Fruit fly (Drosophila melanogaster) whole organism, embryonic: ENCODE results near the gene CG8319.

Experiments used
- Adf1 ChIP-seq: fragments of 200-800 bp; sonication (Bioruptor generic); IDR thresholded peaks from 2 replicates; pipeline ENCODE4 v1.3.6; 2022; ENCODE audit warnings: missing biosample characterization, missing genetic modification characterization
- Antp ChIP-seq: fragments of 200-800 bp; sonication (Bioruptor generic); optimal IDR thresholded peaks from 3 replicates; lab custom pipeline; 2016; ENCODE audit warnings: missing biosample characterization, missing genetic modification characterization
- Asciz ChIP-seq: fragments of 200-800 bp; sonication (Bioruptor generic); optimal IDR thresholded peaks from 2 replicates; lab custom pipeline; 2017; ENCODE audit warnings: missing biosample characterization, mild to moderate bottlenecking, missing genetic modification characterization, missing genetic modification reagents
- B-H2 ChIP-seq: fragments of 200-800 bp; sonication (Bioruptor generic); optimal IDR thresholded peaks from 2 replicates; lab custom pipeline; 2018; ENCODE audit warnings: missing biosample characterization, mild to moderate bottlenecking, missing genetic modification characterization
- CG10209 ChIP-seq: fragments of 200-800 bp; sonication (Bioruptor generic); optimal IDR thresholded peaks from 3 replicates; lab custom pipeline; 2017; ENCODE audit warnings: missing biosample characterization, mild to moderate bottlenecking, missing genetic modification characterization, missing genetic modification reagents
- CG10565 ChIP-seq: fragments of 200-800 bp; sonication (Bioruptor generic); optimal IDR thresholded peaks from 3 replicates; lab custom pipeline; 2016; ENCODE audit warnings: missing biosample characterization, mild to moderate bottlenecking, missing genetic modification characterization
- CG10959 ChIP-seq: fragments of 200-800 bp; sonication (Bioruptor generic); IDR thresholded peaks from 2 replicates; pipeline ENCODE4 v1.3.6; 2022; ENCODE audit warnings: missing biosample characterization, missing genetic modification characterization
- CG11695 ChIP-seq: fragments of 200-800 bp; sonication (Bioruptor generic); IDR thresholded peaks from 3 replicates; pipeline ENCODE4 v1.3.6; 2022; ENCODE audit warnings: missing biosample characterization, missing genetic modification characterization
- CG12155 ChIP-seq: fragments of 200-800 bp; sonication (Bioruptor generic); optimal IDR thresholded peaks from 3 replicates; lab custom pipeline; 2016; ENCODE audit warnings: missing biosample characterization, missing genetic modification characterization
- CG13894 ChIP-seq: fragments of 200-800 bp; sonication (Bioruptor generic); optimal IDR thresholded peaks from 3 replicates; lab custom pipeline; 2018; ENCODE audit warnings: missing biosample characterization, mild to moderate bottlenecking, missing genetic modification characterization, moderate library complexity
- CG14710 ChIP-seq: fragments of 200-800 bp; sonication (Bioruptor generic); optimal IDR thresholded peaks from 3 replicates; lab custom pipeline; 2019; ENCODE audit warnings: missing biosample characterization, mild to moderate bottlenecking, missing genetic modification characterization, moderate library complexity
- CG14860 ChIP-seq: fragments of 200-800 bp; sonication (Bioruptor generic); IDR thresholded peaks from 3 replicates; pipeline ENCODE4 v1.3.6; 2022; ENCODE audit warnings: missing biosample characterization, missing genetic modification characterization; ENCODE audit not compliant: partially characterized antibody
- CG15601 ChIP-seq: fragments of 200-800 bp; sonication (Bioruptor generic); optimal IDR thresholded peaks from 3 replicates; lab custom pipeline; 2019; ENCODE audit warnings: missing biosample characterization, mild to moderate bottlenecking, missing genetic modification characterization, moderate library complexity
- CG16863 ChIP-seq: fragments of 200-800 bp; sonication (Bioruptor generic); optimal IDR thresholded peaks from 3 replicates; lab custom pipeline; 2016; ENCODE audit warnings: missing biosample characterization, missing genetic modification characterization
- CG1792 ChIP-seq: fragments of 200-800 bp; sonication (Bioruptor generic); optimal IDR thresholded peaks from 2 replicates; lab custom pipeline; 2016; ENCODE audit warnings: missing biosample characterization, missing genetic modification characterization
- CG1832 ChIP-seq: fragments of 200-800 bp; sonication (Bioruptor generic); optimal IDR thresholded peaks from 2 replicates; lab custom pipeline; 2017; ENCODE audit warnings: missing biosample characterization, mild to moderate bottlenecking, missing genetic modification characterization, inconsistent platforms
- CG18619 ChIP-seq: fragments of 200-800 bp; sonication (Bioruptor generic); optimal IDR thresholded peaks from 3 replicates; lab custom pipeline; 2017; ENCODE audit warnings: missing biosample characterization, mild to moderate bottlenecking, missing genetic modification characterization
- CG30403 ChIP-seq: fragments of 200-800 bp; sonication (Bioruptor generic); optimal IDR thresholded peaks from 3 replicates; lab custom pipeline; 2016; ENCODE audit warnings: missing biosample characterization, missing genetic modification characterization
- CG3281 ChIP-seq: fragments of 200-800 bp; sonication (Bioruptor generic); optimal IDR thresholded peaks from 3 replicates; lab custom pipeline; 2017; ENCODE audit warnings: missing biosample characterization, mild to moderate bottlenecking, missing genetic modification characterization
- CG33557 ChIP-seq: fragments of 200-800 bp; sonication (Bioruptor generic); optimal IDR thresholded peaks from 2 replicates; lab custom pipeline; 2019; ENCODE audit warnings: missing biosample characterization, mild to moderate bottlenecking, missing genetic modification characterization, moderate library complexity
- CG3407 ChIP-seq: fragments of 200-800 bp; sonication (Bioruptor generic); optimal IDR thresholded peaks from 2 replicates; lab custom pipeline; 2018; ENCODE audit warnings: missing biosample characterization, mild to moderate bottlenecking, missing genetic modification characterization
- CG43689 ChIP-seq: fragments of 200-800 bp; sonication (Bioruptor generic); IDR thresholded peaks from 2 replicates; pipeline ENCODE4 v1.3.6; 2022; ENCODE audit warnings: missing biosample characterization, missing genetic modification characterization
- CG4820 ChIP-seq: fragments of 200-800 bp; sonication (Bioruptor generic); optimal IDR thresholded peaks from 3 replicates; lab custom pipeline; 2016; ENCODE audit warnings: missing biosample characterization, missing genetic modification characterization
- CG6791 ChIP-seq: fragments of 200-800 bp; sonication (Bioruptor generic); IDR thresholded peaks from 3 replicates; pipeline ENCODE4 v1.3.6; 2022; ENCODE audit warnings: missing biosample characterization, missing genetic modification characterization; ENCODE audit not compliant: partially characterized antibody
- CG7839 ChIP-seq: fragments of 200-800 bp; sonication (Bioruptor generic); optimal IDR thresholded peaks from 3 replicates; lab custom pipeline; 2018; ENCODE audit warnings: missing biosample characterization, mild to moderate bottlenecking, missing genetic modification characterization, moderate library complexity
- CG7963 ChIP-seq: fragments of 200-800 bp; sonication (Bioruptor generic); IDR thresholded peaks from 3 replicates; pipeline ENCODE4 v1.3.6; 2022; ENCODE audit warnings: missing biosample characterization, missing genetic modification characterization; ENCODE audit not compliant: partially characterized antibody
- Dp ChIP-seq: fragments of 200-800 bp; sonication (Bioruptor generic); optimal IDR thresholded peaks from 2 replicates; lab custom pipeline; 2018; ENCODE audit warnings: missing biosample characterization, mild to moderate bottlenecking, missing genetic modification characterization, moderate library complexity
- Max ChIP-seq: fragments of 200-800 bp; sonication (Bioruptor generic); optimal IDR thresholded peaks from 2 replicates; lab custom pipeline; 2016; ENCODE audit warnings: missing biosample characterization, mild to moderate bottlenecking, missing genetic modification characterization
- Nf-YC ChIP-seq: fragments of 200-800 bp; optimal IDR thresholded peaks from 3 replicates; lab custom pipeline; 2019; ENCODE audit warnings: missing biosample characterization, mild to moderate bottlenecking, missing genetic modification characterization, moderate library complexity
- Ptx1 ChIP-seq: fragments of 200-800 bp; sonication (Bioruptor generic); IDR thresholded peaks from 2 replicates; pipeline ENCODE4 v1.3.6; 2022; ENCODE audit warnings: missing biosample characterization, missing genetic modification characterization
- Usf ChIP-seq: fragments of 200-800 bp; sonication (Bioruptor generic); optimal IDR thresholded peaks from 2 replicates; lab custom pipeline; 2017; ENCODE audit warnings: missing genotype, missing biosample characterization, missing genetic modification characterization
- btn ChIP-seq: fragments of 200-800 bp; sonication (Bioruptor generic); optimal IDR thresholded peaks from 2 replicates; lab custom pipeline; 2016; ENCODE audit warnings: missing biosample characterization, missing genetic modification characterization
- chif ChIP-seq, 2 experiments: fragments of 200-800 bp; sonication (Bioruptor generic); optimal IDR thresholded peaks; 3 replicates each; lab custom pipeline; 2016; ENCODE audit warnings: missing biosample characterization in 2 of 2, missing genetic modification characterization in 2 of 2
- crp ChIP-seq, 2 experiments: fragments of 200-800 bp; sonication (Bioruptor generic); optimal IDR thresholded peaks; 2 replicates in 1 of 2; 3 replicates in 1 of 2; lab custom pipeline; 2017; ENCODE audit warnings: missing biosample characterization in 2 of 2, missing genetic modification characterization in 2 of 2, mild to moderate bottlenecking in 1 of 2, moderate library complexity in 1 of 2
- da ChIP-seq: fragments of 200-800 bp; sonication (Bioruptor generic); optimal IDR thresholded peaks from 2 replicates; lab custom pipeline; 2016; ENCODE audit warnings: missing biosample characterization, missing genetic modification characterization
- dan ChIP-seq: fragments of 200-800 bp; sonication (Bioruptor generic); IDR thresholded peaks from 2 replicates; pipeline ENCODE4 v1.3.6; 2022; ENCODE audit warnings: missing biosample characterization, missing genetic modification characterization
- disco-r ChIP-seq: fragments of 200-800 bp; sonication (Bioruptor generic); optimal IDR thresholded peaks from 2 replicates; lab custom pipeline; 2016; ENCODE audit warnings: missing biosample characterization, missing genetic modification characterization
- ems ChIP-seq: fragments of 200-800 bp; sonication (Bioruptor generic); optimal IDR thresholded peaks from 3 replicates; lab custom pipeline; 2016; ENCODE audit warnings: missing biosample characterization, missing genetic modification characterization
- esg ChIP-seq: fragments of 200-800 bp; sonication (Bioruptor generic); conservative IDR thresholded peaks from 2 replicates; pipeline ENCODE4 v1.3.6; 2022; ENCODE audit warnings: missing biosample characterization, missing genetic modification characterization
- ewg ChIP-seq: fragments of 200-800 bp; sonication (Bioruptor generic); optimal IDR thresholded peaks from 3 replicates; lab custom pipeline; 2017; ENCODE audit warnings: mild to moderate bottlenecking, missing biosample characterization, missing genetic modification reagents, missing genetic modification characterization
- gce ChIP-seq: fragments of 200-800 bp; sonication (Bioruptor generic); IDR thresholded peaks from 3 replicates; pipeline ENCODE4 v1.3.6; 2022; ENCODE audit warnings: missing biosample characterization, missing genetic modification characterization
- mirr ChIP-seq: fragments of 200-800 bp; sonication (Bioruptor generic); optimal IDR thresholded peaks from 3 replicates; lab custom pipeline; 2018; ENCODE audit warnings: missing biosample characterization, mild to moderate bottlenecking, missing genetic modification characterization
- pfk ChIP-seq: fragments of 200-800 bp; sonication (Bioruptor generic); optimal IDR thresholded peaks from 2 replicates; lab custom pipeline; 2018; ENCODE audit warnings: missing biosample characterization, mild to moderate bottlenecking, missing genetic modification characterization, moderate library complexity
- phol ChIP-seq: fragments of 200-800 bp; sonication (Bioruptor generic); optimal IDR thresholded peaks from 3 replicates; lab custom pipeline; 2018; ENCODE audit warnings: missing biosample characterization, mild to moderate bottlenecking, missing genetic modification characterization, moderate library complexity
- prd ChIP-seq, 3 experiments: fragments of >200 bp in 2 of 3; fragments of 200-800 bp in 1 of 3; sonication (Bioruptor generic) in 1 of 3; optimal IDR thresholded peaks in 2 of 3; IDR thresholded peaks in 1 of 3; 2 replicates in 2 of 3; 3 replicates in 1 of 3; pipeline versions ENCODE4 v1.3.6 to Lab custom; 2017 to 2022; ENCODE audit warnings: missing biosample characterization in 1 of 3, missing genetic modification characterization in 1 of 3
- rib ChIP-seq: fragments of 200-800 bp; sonication (Bioruptor generic); IDR thresholded peaks from 2 replicates; pipeline ENCODE4 v1.3.6; 2022; ENCODE audit warnings: missing biosample characterization, missing genetic modification characterization
- schlank ChIP-seq: fragments of 200-800 bp; sonication (Bioruptor generic); optimal IDR thresholded peaks from 2 replicates; lab custom pipeline; 2018; ENCODE audit warnings: missing biosample characterization, mild to moderate bottlenecking, missing genetic modification characterization
- sima ChIP-seq: fragments of 200-800 bp; sonication (Bioruptor generic); optimal IDR thresholded peaks from 2 replicates; lab custom pipeline; 2016; ENCODE audit warnings: missing biosample characterization, missing genetic modification characterization
- slou ChIP-seq: fragments of 200-800 bp; sonication (Bioruptor generic); optimal IDR thresholded peaks from 3 replicates; lab custom pipeline; 2016; ENCODE audit warnings: missing biosample characterization, missing genetic modification characterization
- wor ChIP-seq: fragments of 200-800 bp; sonication (Bioruptor generic); IDR thresholded peaks from 2 replicates; pipeline ENCODE4 v1.3.6; 2022; ENCODE audit warnings: missing biosample characterization, missing genetic modification characterization
- yki ChIP-seq: fragments of >200 bp; optimal IDR thresholded peaks from 3 replicates; lab custom pipeline; 2018

The CG8319 gene

dm6 chr3R:9605084-9605483 is 22.0 kb upstream of the CG8319 start (continued):
- no peak for TF ChIP-seq CG6791 (GFP tag; lab: Robert Waterston, UW)
- no peak for TF ChIP-seq Nf-YC (tag; lab: Kevin White, UChicago)
- TF ChIP-seq ems, result no peak
- TF ChIP-seq Max (GFP tag; lab: Kevin White, UChicago), result no peak
- no peak for TF ChIP-seq CG12155 (GFP tag; lab: Kevin White, UChicago)
- TF ChIP-seq gce, result no peak
- peak; percentile 56 for TF ChIP-seq CG33557
- TF ChIP-seq esg (GFP tag; lab: Robert Waterston, UW), result no peak
- no peak for TF ChIP-seq CG1832 (GFP tag; lab: Kevin White, UChicago)
- TF ChIP-seq CG3281 (GFP tag; lab: Kevin White, UChicago), result no peak
- no peak for TF ChIP-seq crp (GFP tag; optimal IDR thresholded peaks at IDR 0.05; lab: Kevin White, UChicago)
- no peak for TF ChIP-seq CG30403 (GFP tag; lab: Kevin White, UChicago)
- no peak for TF ChIP-seq CG13894 (tag; lab: Kevin White, UChicago)
- TF ChIP-seq disco-r (GFP tag; lab: Kevin White, UChicago), result no peak
- peak; percentile 58 for TF ChIP-seq CG7839 (tag; lab: Kevin White, UChicago)
- TF ChIP-seq CG3407 (GFP tag; lab: Kevin White, UChicago), result peak; percentile 24
- TF ChIP-seq yki (lab: Kevin White, UChicago), result no peak
- TF ChIP-seq B-H2 (GFP tag; lab: Kevin White, UChicago), result no peak
- no peak for TF ChIP-seq CG10565 (GFP tag; lab: Kevin White, UChicago)
- peak; percentile 62 for TF ChIP-seq phol (tag; lab: Kevin White, UChicago)
- TF ChIP-seq Dp, result no peak
- no peak for TF ChIP-seq CG43689
- TF ChIP-seq CG4820 (GFP tag; lab: Kevin White, UChicago), result peak; percentile 42
- no peak for TF ChIP-seq slou
- peak; percentile 13 for TF ChIP-seq btn (GFP tag; lab: Kevin White, UChicago)
- TF ChIP-seq CG10959 (GFP tag; lab: Robert Waterston, UW), result peak; percentile 61
- TF ChIP-seq CG16863 (GFP tag; lab: Kevin White, UChicago), result peak; percentile 23
- no peak for TF ChIP-seq pfk (GFP tag; lab: Kevin White, UChicago)
- no peak for TF ChIP-seq sima (GFP tag; lab: Kevin White, UChicago)
- TF ChIP-seq CG14860 (GFP tag; lab: Robert Waterston, UW), result no peak
- TF ChIP-seq Adf1 (GFP tag; lab: Robert Waterston, UW), result no peak
- no peak for TF ChIP-seq prd (optimal IDR thresholded peaks at IDR 0.05; lab: Kevin White, UChicago)
- peak; percentile 77 for TF ChIP-seq prd (GFP tag; IDR thresholded peaks at IDR 0.05; lab: Robert Waterston, UW)
- TF ChIP-seq da (GFP tag; lab: Kevin White, UChicago), result no peak
- TF ChIP-seq Asciz (GFP tag; lab: Kevin White, UChicago), result no peak
- peak; percentile 23 for TF ChIP-seq Usf (GFP tag; lab: Kevin White, UChicago)
- TF ChIP-seq schlank (tag; lab: Kevin White, UChicago), result no peak
- no peak for TF ChIP-seq mirr
- TF ChIP-seq CG11695, result no peak
- TF ChIP-seq dan (GFP tag; lab: Robert Waterston, UW), result no peak
- no peak for TF ChIP-seq CG18619 (GFP tag; lab: Kevin White, UChicago)
- 0 out of 2 replicates have a peak, but pooled peaks have one; percentile 10 for TF ChIP-seq Ptx1 (GFP tag; lab: Robert Waterston, UW)
- peak; percentile 55 to 69 for TF ChIP-seq chif (GFP tag; optimal IDR thresholded peaks at IDR 0.05; lab: Kevin White, UChicago)
- TF ChIP-seq wor (GFP tag; lab: Robert Waterston, UW), result no peak
- no peak for TF ChIP-seq CG10209 (GFP tag; lab: Kevin White, UChicago)
- TF ChIP-seq CG14710, result peak; percentile 67
- TF ChIP-seq CG7963 (GFP tag; lab: Robert Waterston, UW), result no peak
- peak; percentile 12 for TF ChIP-seq Antp (GFP tag; lab: Kevin White, UChicago)
- TF ChIP-seq ewg (GFP tag; lab: Kevin White, UChicago), result no peak
- no peak for TF ChIP-seq rib (GFP tag; lab: Robert Waterston, UW)
- peak; percentile 24 for TF ChIP-seq CG15601 (tag; lab: Kevin White, UChicago)
- TF ChIP-seq CG1792, result no peak
